Fruit fly (Drosophila melanogaster): ENCODE measurements around the gene elm.

elm gene

dm6 chr3R:5647705-5648568 lies 6.7 kb downstream of the elm start:
- peak; percentile 66 for TF ChIP-seq h (GFP tag; optimal IDR thresholded peaks at IDR 0.05)
- TF ChIP-seq rgr (GFP tag; optimal IDR thresholded peaks at IDR 0.05), result peak; percentile 31
- TF ChIP-seq ey (GFP tag; optimal IDR thresholded peaks at IDR 0.05), result peak; percentile 31
- peak; percentile 18 for TF ChIP-seq OdsH (GFP tag; optimal IDR thresholded peaks at IDR 0.05)
- no peak for TF ChIP-seq Rel (GFP tag; optimal IDR thresholded peaks at IDR 0.05)
- TF ChIP-seq Rel (tag; optimal IDR thresholded peaks at IDR 0.05), result peak; percentile 10
- peak; percentile 46 for TF ChIP-seq N (GFP tag; optimal IDR thresholded peaks at IDR 0.05)
- no peak for TF ChIP-seq psq (GFP tag; optimal IDR thresholded peaks at IDR 0.05)
- TF ChIP-seq dsf (GFP tag; optimal IDR thresholded peaks at IDR 0.05; ENCODE audit: borderline replicate concordance), result no peak
- TF ChIP-seq Dif (GFP tag; optimal IDR thresholded peaks at IDR 0.05; ENCODE audit: partially characterized antibody), result no peak
- no peak for TF ChIP-seq Hnf4 (GFP tag; optimal IDR thresholded peaks at IDR 0.05)
- peak in 1 of 2 experiments; percentile 36 for TF ChIP-seq foxo (GFP tag; optimal IDR thresholded peaks at IDR 0.05)
- TF ChIP-seq HLH106 (tag; optimal IDR thresholded peaks at IDR 0.05), result peak; percentile 35
- peak; percentile 26 for TF ChIP-seq Jra (GFP tag; optimal IDR thresholded peaks at IDR 0.05)
- TF ChIP-seq br (GFP tag; optimal IDR thresholded peaks at IDR 0.05), result peak; percentile 49

dm6 chr3R:5643421-5643820 lies 11.2 kb downstream of the elm start:
- no peak for TF ChIP-seq foxo (GFP tag; optimal IDR thresholded peaks at IDR 0.05)
- no peak for TF ChIP-seq rgr (GFP tag; optimal IDR thresholded peaks at IDR 0.05)
- no peak for TF ChIP-seq Hr78 (GFP tag; optimal IDR thresholded peaks at IDR 0.05)
- TF ChIP-seq dl (GFP tag; optimal IDR thresholded peaks at IDR 0.05; ENCODE audit: insufficient read depth in 1 of 2, partially characterized antibody in 2 of 2), result no peak
- TF ChIP-seq sv (GFP tag; optimal IDR thresholded peaks at IDR 0.05), result no peak
- TF ChIP-seq h (GFP tag; optimal IDR thresholded peaks at IDR 0.05), result no peak
- no peak for TF ChIP-seq CG9705 (GFP tag; optimal IDR thresholded peaks at IDR 0.05)
- TF ChIP-seq CG32264 (GFP tag; optimal IDR thresholded peaks at IDR 0.05), result no peak
- no peak for TF ChIP-seq N (GFP tag; optimal IDR thresholded peaks at IDR 0.05)

dm6 chr3R:5636519-5637430 lies 17.9 kb downstream of the elm start, which contains the start of the genes CG31548 and CG12170:
Gene CG31548 (minus strand): TSS chr3R:5636852.
Gene CG12170 (plus strand): TSS chr3R:5637234.
- TF ChIP-seq rgr (GFP tag; optimal IDR thresholded peaks at IDR 0.05) (no peak), OdsH (GFP tag; optimal IDR thresholded peaks at IDR 0.05) (peak; percentile 1), sv (GFP tag; optimal IDR thresholded peaks at IDR 0.05) (peak; percentile 32), ey (GFP tag; optimal IDR thresholded peaks at IDR 0.05) (peak; percentile 37), Hr83 (GFP tag; optimal IDR thresholded peaks at IDR 0.05; ENCODE audit: poor library complexity, severe bottlenecking) (peak; percentile 19), Jra (GFP tag; optimal IDR thresholded peaks at IDR 0.05) (no peak), psq (GFP tag; optimal IDR thresholded peaks at IDR 0.05) (peak; percentile 41), HLH106 (tag; optimal IDR thresholded peaks at IDR 0.05) (peak; percentile 36)

- TF ChIP-seq Rel (GFP tag; optimal IDR thresholded peaks at IDR 0.05) (no peak), Rel (tag; optimal IDR thresholded peaks at IDR 0.05) (no peak), h (GFP tag; optimal IDR thresholded peaks at IDR 0.05) (no peak), Sp1 (GFP tag; optimal IDR thresholded peaks at IDR 0.05) (no peak), Dfd (GFP tag; optimal IDR thresholded peaks at IDR 0.05) (no peak)
Measured at dm6 chr3R:5635524-5635923, 19.1 kb downstream of the elm start, which contains the start of gene CG31546. Gene CG31546 (minus strand): TSS chr3R:5635624.

- peak; percentile 46 for TF ChIP-seq Hr83 (GFP tag; optimal IDR thresholded peaks at IDR 0.05; ENCODE audit: poor library complexity, severe bottlenecking)
- no peak for TF ChIP-seq rgr (GFP tag; optimal IDR thresholded peaks at IDR 0.05)
- no peak for TF ChIP-seq fru (GFP tag; optimal IDR thresholded peaks at IDR 0.05)
- no peak for TF ChIP-seq h (GFP tag; optimal IDR thresholded peaks at IDR 0.05)
- TF ChIP-seq psq (GFP tag; optimal IDR thresholded peaks at IDR 0.05), result no peak
- TF ChIP-seq ey (GFP tag; optimal IDR thresholded peaks at IDR 0.05), result no peak
Measured at dm6 chr3R:5633437-5633836, 21.2 kb downstream of the elm start, which contains the start of gene CG12171. Gene CG12171 (plus strand): TSS chr3R:5633627.

Data from whole organism, wandering third instar larva.